Worm (Caenorhabditis elegans): ENCODE measurements around the gene D2045.7.
A peak's percentile ranks its signal among the peaks of the same experiment; 100 is the strongest.

D2045.7 gene

DNA sequence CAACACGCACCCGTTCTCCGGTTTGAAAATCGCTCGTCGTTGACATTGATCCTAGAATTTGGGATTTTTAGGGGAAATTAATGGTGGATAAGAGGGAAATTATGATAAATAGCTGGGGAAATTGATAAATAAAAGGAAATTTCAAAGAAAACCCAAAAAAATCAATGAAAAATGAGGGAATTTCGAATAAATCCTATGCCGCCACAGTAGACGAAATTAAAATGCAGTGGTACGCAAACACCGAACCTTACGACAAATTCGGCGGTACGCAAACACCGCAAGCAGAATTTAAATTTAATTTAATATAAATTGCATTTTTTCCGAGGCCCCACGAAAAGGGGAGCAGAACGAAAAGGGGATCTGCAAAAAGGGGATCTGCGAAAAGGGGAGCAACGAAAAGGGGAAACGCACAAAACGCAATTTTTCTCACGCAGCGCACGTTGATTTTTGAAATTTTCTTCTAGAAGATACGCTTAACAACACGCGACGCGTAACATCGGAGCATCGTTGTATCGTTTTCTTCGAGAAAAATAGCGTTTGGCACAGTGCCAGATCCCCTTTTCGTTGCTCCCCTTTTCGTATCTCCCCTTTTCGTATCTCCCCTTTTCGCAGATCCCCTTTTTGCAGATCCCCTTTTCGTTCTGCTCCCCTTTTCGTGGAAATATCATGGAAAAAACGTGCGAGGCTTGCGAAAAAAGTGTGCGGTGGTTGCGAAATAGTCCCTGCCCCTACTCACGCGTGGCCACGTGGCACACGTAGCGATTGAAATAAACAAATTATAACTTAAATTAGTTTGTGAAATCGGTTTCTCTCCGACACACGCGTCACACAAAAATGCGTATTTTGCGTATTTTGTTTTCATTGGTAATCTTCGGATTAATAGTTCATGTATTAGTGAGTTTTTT lies 43.1 kb upstream of the D2045.7 start, which contains the start of the genes smrd-1 and enu-3.1:
Gene smrd-1 (minus strand): TSS at position 51 of the 905 bp plus-strand sequence.
Gene enu-3.1 (plus strand): TSS at position 339 of the 905 bp plus-strand sequence.
- TF ChIP-seq swsn-7 (tag; optimal IDR thresholded peaks at IDR 0.05) (peak; percentile 70), lsy-2 (tag; optimal IDR thresholded peaks at IDR 0.05) (peak; percentile 72 to 77), ces-1 (GFP tag; optimal IDR thresholded peaks at IDR 0.05) (peak; percentile 92), lin-14 (GFP tag; optimal IDR thresholded peaks at IDR 0.05) (peak; percentile 78), egl-13 (tag; optimal IDR thresholded peaks at IDR 0.05) (peak; percentile 63), ceh-88 (GFP tag; IDR thresholded peaks at IDR 0.05) (peak; percentile 72), snu-23 (GFP tag; optimal IDR thresholded peaks at IDR 0.05) (peak; percentile 66), nhr-85 (tag) (peak; percentile 64), nhr-90 (tag; optimal IDR thresholded peaks at IDR 0.05; ENCODE audit: poor library complexity) (peak; percentile 63), snpc-4 (tag; optimal IDR thresholded peaks at IDR 0.05) (peak; percentile 13), ztf-11 (tag; optimal IDR thresholded peaks at IDR 0.05) (peak in 1 of 2 experiments; percentile 65), xbp-1 (tag; optimal IDR thresholded peaks at IDR 0.05) (peak; percentile 61), nhr-19 (GFP tag; conservative IDR thresholded peaks at IDR 0.05) (peak; percentile 78), lin-13 (GFP tag; optimal IDR thresholded peaks at IDR 0.05) (peak; percentile 58), ceh-8 (GFP tag; optimal IDR thresholded peaks at IDR 0.05) (peak; percentile 93), tbx-2 (tag; optimal IDR thresholded peaks at IDR 0.05) (peak; percentile 78), F16B12.6 (tag; optimal IDR thresholded peaks at IDR 0.05) (peak; percentile 88), irx-1 (tag; optimal IDR thresholded peaks at IDR 0.05) (peak; percentile 23), rnt-1 (tag; optimal IDR thresholded peaks at IDR 0.05) (peak; percentile 59), mab-9 (GFP tag; IDR thresholded peaks at IDR 0.05) (peak; percentile 63), isw-1 (GFP tag; IDR thresholded peaks at IDR 0.05) (peak; percentile 73), aly-2 (tag; optimal IDR thresholded peaks at IDR 0.05) (peak; percentile 28), dsc-1 (tag; optimal IDR thresholded peaks at IDR 0.05) (peak; percentile 74), lin-15B (tag; optimal IDR thresholded peaks at IDR 0.05) (peak; percentile 72), dpl-1 (GFP tag; optimal IDR thresholded peaks at IDR 0.05) (peak; percentile 37 to 75 (median 66)), lir-3 (tag; optimal IDR thresholded peaks at IDR 0.05; ENCODE audit: poor library complexity) (peak; percentile 57), blmp-1 (tag; optimal IDR thresholded peaks at IDR 0.05) (peak; percentile 26), lin-35 (GFP tag; optimal IDR thresholded peaks at IDR 0.05) (peak; percentile 69 to 73), fkh-10 (GFP tag; optimal IDR thresholded peaks at IDR 0.05) (peak; percentile 82), nhr-20 (tag; optimal IDR thresholded peaks at IDR 0.05) (peak; percentile 66), unc-130 (tag; optimal IDR thresholded peaks at IDR 0.05) (peak; percentile 20), aha-1 (tag; optimal IDR thresholded peaks at IDR 0.05) (peak; percentile 25), unc-98 (GFP tag; IDR thresholded peaks at IDR 0.05) (peak; percentile 63), ceh-82 (tag; optimal IDR thresholded peaks at IDR 0.05) (peak; percentile 41 to 65 (median 41)), nhr-77 (tag; optimal IDR thresholded peaks at IDR 0.05) (peak; percentile 29), efl-1 (optimal IDR thresholded peaks at IDR 0.05) (peak; percentile 53 to 71), efl-1 (GFP tag; optimal IDR thresholded peaks at IDR 0.05 in 1 of 2) (peak; percentile 73 to 96), unc-86 (tag; optimal IDR thresholded peaks at IDR 0.05) (peak; percentile 62), C04F5.9 (tag; optimal IDR thresholded peaks at IDR 0.05) (peak; percentile 9), vab-15 (tag; optimal IDR thresholded peaks at IDR 0.05) (peak; percentile 44), nhr-47 (tag; optimal IDR thresholded peaks at IDR 0.05) (peak; percentile 84), C16A3.4 (tag; optimal IDR thresholded peaks at IDR 0.05) (peak; percentile 13), mep-1 (tag; optimal IDR thresholded peaks at IDR 0.05) (peak; percentile 42), fkh-8 (tag; optimal IDR thresholded peaks at IDR 0.05) (peak; percentile 80), nhr-71 (tag; optimal IDR thresholded peaks at IDR 0.05) (peak; percentile 82)

Data from whole organism, L1 larva.